Worm (Caenorhabditis elegans) whole organism, midembryonic: ENCODE results near the gene F56A8.9.

Experiments used
- T22C8.4 ChIP-seq: fragments of 200-800 bp; sonication (Bioruptor generic); IDR thresholded peaks from 2 replicates; pipeline ENCODE4 v1.3.6; 2022; ENCODE audit warnings: missing genetic modification characterization, missing compliant biosample characterization
- ztf-23 ChIP-seq: fragments of 200-800 bp; sonication (Bioruptor generic); IDR thresholded peaks from 2 replicates; pipeline ENCODE4 v1.3.6; 2022; ENCODE audit warnings: missing genetic modification reagents, missing genetic modification characterization, missing compliant biosample characterization

DNA sequence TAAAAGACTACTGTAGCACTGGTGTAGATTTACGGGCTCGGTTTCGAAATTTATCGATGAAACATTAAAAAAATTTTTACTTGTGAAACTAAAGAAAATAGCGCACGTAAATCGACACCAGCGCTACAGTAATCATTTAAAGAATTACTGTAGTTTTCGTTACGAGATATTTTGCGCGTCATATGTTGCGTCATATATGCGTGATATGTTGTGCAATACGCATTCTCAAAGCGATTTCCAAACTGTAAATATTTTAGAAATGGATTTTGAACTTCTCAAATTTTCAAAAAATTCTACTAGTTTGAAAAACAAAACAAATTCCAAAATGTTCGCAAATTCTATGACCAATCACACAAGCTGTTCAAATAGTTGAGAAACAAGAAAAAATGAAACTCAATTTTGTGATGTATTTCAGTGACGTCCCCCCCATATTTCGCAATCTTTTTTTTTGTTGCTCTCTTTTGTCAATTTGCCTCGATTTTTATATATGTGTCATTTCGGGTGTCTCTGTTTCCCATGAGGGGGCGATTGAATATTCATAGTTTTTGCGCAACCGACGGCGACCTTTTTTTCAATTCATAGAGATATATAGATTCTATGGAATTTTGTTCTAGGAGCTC, 23.5 kb downstream of the F56A8.9 start:
- TF ChIP-seq ztf-23 (GFP tag; lab: Robert Waterston, UW) (no peak), T22C8.4 (GFP tag; lab: Robert Waterston, UW) (no peak)
